Worm (Caenorhabditis elegans): ENCODE measurements around the gene idpp-14.

DNA sequence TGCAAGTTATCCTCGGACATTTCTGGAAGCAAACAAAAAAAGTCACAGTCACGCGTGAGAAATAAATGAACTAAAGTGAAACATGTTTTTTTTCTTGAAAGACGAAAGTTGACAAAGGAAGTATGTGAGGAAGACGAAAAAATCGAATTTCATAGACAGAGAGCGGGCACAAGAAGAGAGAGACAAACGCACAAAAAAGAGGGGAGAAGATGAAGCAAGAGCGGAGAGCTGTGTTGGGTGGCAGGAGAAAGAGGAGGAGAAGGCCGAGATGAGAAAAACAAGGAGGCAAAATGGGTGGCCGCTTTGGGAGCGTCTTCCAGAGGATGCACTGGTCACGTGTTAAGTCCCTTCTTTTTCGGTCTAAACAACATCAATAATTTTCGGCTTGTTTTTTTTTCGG, 46.6 kb downstream of the idpp-14 start, which contains the start of gene ZK1073.1:
- TF ChIP-seq bed-2 (GFP tag; IDR thresholded peaks at IDR 0.05) (no peak), let-607 (tag; optimal IDR thresholded peaks at IDR 0.05) (no peak)

Measured in whole organism, young adult.